Fruit fly (Drosophila melanogaster): Measurements from ENCODE around the gene unc80.

unc80 gene

DNA sequence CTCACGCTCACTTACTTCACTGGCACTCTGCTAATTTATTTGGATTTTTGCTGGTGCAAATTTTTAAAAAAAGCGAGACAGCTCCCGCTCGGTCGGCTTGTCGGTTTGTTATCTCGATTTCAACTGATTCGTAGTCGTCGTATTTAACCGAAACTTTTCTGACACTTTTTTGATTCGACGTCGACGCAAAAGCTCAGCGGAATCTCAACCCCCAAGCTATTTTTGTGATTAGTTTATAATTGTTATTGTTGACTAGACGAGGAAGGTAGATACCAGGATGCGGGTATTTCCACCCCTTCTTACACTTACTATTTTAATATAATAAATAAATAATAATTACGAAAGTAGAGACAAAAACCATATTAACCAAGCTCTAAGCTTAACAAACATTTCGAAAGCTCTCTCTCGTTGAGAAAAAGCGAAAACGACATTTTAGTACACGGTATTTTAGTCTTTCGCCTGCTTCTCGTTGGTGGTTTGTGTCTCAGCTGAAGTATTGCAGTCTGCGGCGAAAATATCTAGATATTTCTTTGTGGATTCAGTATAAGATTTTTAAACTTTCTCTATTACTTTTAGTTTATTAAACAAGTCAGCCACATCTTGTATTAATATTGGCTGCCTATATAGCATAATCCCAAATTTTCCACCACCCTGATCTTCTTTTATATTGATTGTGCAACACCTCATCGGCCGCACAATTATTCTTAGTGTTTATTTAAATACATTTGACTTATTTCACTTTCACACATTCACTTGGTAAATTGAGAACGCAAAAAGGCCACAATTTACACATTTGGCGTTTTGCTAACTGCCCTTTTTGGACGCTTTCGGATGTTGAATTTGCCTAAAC is 5.3 kb upstream of the unc80 start, which contains the start of gene tau (continued):
- TF ChIP-seq B-H2 (GFP tag; optimal IDR thresholded peaks at IDR 0.05) (no peak), CG15479 (GFP tag; optimal IDR thresholded peaks at IDR 0.05) (no peak), chinmo (GFP tag; IDR thresholded peaks at IDR 0.05; ENCODE audit: partially characterized antibody) (0 out of 4 replicates have a peak, but pooled peaks have one; percentile 50), CG9215 (GFP tag; IDR thresholded peaks at IDR 0.05) (no peak), unc-4 (GFP tag; IDR thresholded peaks at IDR 0.05; ENCODE audit: partially characterized antibody) (no peak), Dbx (GFP tag; IDR thresholded peaks at IDR 0.05) (peak; percentile 58; the same call in 2 of the 3 replicates), exex (tag; optimal IDR thresholded peaks at IDR 0.05) (peak; percentile 39), CG11504 (tag; optimal IDR thresholded peaks at IDR 0.05) (peak; percentile 7), CG17912 (GFP tag; optimal IDR thresholded peaks at IDR 0.05) (no peak), Pdp1 (GFP tag; optimal IDR thresholded peaks at IDR 0.05) (peak in 1 of 2 experiments; percentile 78), ATbp (GFP tag; optimal IDR thresholded peaks at IDR 0.05) (no peak), abd-A (tag; optimal IDR thresholded peaks at IDR 0.05) (peak; percentile 65)

DNA sequence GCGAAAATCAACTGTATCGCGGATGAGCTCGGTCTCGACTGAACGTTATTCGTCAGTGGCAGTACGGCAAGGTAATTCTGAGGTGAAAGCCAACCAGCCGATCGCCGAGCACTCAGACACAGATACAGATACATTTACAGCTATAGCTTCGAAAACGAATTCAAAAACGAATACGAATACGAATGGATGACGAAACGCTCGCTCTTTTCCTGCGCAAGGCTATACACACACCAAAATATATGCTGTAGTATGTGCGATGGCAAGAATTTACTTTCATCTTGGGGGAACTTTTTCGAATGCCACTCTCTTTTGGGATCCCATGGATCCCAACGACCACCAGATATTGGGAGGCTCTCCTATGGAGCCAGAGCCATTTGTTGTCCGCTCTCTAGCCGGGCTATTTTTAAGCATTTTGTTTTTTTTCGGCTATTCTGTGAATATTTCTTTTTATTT is 2.1 kb upstream of the unc80 start, which contains the start of gene Mlc1:
Mlc1 (minus strand) TSS at position 51 of the 453 bp plus-strand sequence.
- no peak for TF ChIP-seq Sin3A (optimal IDR thresholded peaks at IDR 0.05)
- TF ChIP-seq Deaf1 (tag; optimal IDR thresholded peaks at IDR 0.05): peak; percentile 36
- TF ChIP-seq sens (GFP tag): peak; percentile 1
- TF ChIP-seq CG7556 (GFP tag; optimal IDR thresholded peaks at IDR 0.05): no peak
- TF ChIP-seq CG6813 (GFP tag; optimal IDR thresholded peaks at IDR 0.05): no peak
- TF ChIP-seq Med (GFP tag): peak; percentile 63
- peak; percentile 89 for TF ChIP-seq sd (tag; optimal IDR thresholded peaks at IDR 0.05)
- peak; percentile 50 for TF ChIP-seq cg (GFP tag; optimal IDR thresholded peaks at IDR 0.05)
- peak; percentile 22 to 53 for TF ChIP-seq Trl (optimal IDR thresholded peaks at IDR 0.05)
- TF ChIP-seq Trl (GFP tag; optimal IDR thresholded peaks at IDR 0.05): no peak
- peak; percentile 10 for TF ChIP-seq CG12769 (tag; optimal IDR thresholded peaks at IDR 0.05)
- TF ChIP-seq CG10543 (GFP tag; optimal IDR thresholded peaks at IDR 0.05): peak; percentile 29

- TF ChIP-seq ewg (GFP tag; optimal IDR thresholded peaks at IDR 0.05): peak; percentile 65
- peak; percentile 98 for TF ChIP-seq scrt (GFP tag; optimal IDR thresholded peaks at IDR 0.05)
- TF ChIP-seq CG14441 (GFP tag; IDR thresholded peaks at IDR 0.05): no peak
- no peak for TF ChIP-seq Dek (tag; optimal IDR thresholded peaks at IDR 0.05)
- TF ChIP-seq bab2 (GFP tag; optimal IDR thresholded peaks at IDR 0.05): no peak
- TF ChIP-seq Eip74EF (GFP tag; optimal IDR thresholded peaks at IDR 0.05): no peak
- TF ChIP-seq Gug (GFP tag; IDR thresholded peaks at IDR 0.05): no peak
- no peak for TF ChIP-seq da (GFP tag; optimal IDR thresholded peaks at IDR 0.05)
- no peak for TF ChIP-seq CG8290 (GFP tag; optimal IDR thresholded peaks at IDR 0.05)
- no peak for TF ChIP-seq CG8290 (tag; optimal IDR thresholded peaks at IDR 0.05)
- TF ChIP-seq tin (GFP tag; optimal IDR thresholded peaks at IDR 0.05): no peak
- peak; percentile 70 for TF ChIP-seq abd-A (tag; optimal IDR thresholded peaks at IDR 0.05)
- no peak for TF ChIP-seq ato (GFP tag; IDR thresholded peaks at IDR 0.05; ENCODE audit: partially characterized antibody)
- peak; percentile 77 for TF ChIP-seq Deaf1 (tag; optimal IDR thresholded peaks at IDR 0.05)
Observed at dm6 chr3R:27661389-27661788, 850 bp upstream of the unc80 start.

All from whole organism, embryonic.